Worm (Caenorhabditis elegans) whole organism, L4 larva: Measurements from ENCODE around the gene hlh-27.

ENCODE experiments used
- duxl-1 ChIP-seq: sonication (generic microtip); optimal IDR thresholded peaks from 2 replicates; lab custom pipeline; 2016; ENCODE audit warnings: mild to moderate bottlenecking, missing genetic modification characterization, moderate library complexity, missing compliant biosample characterization; ENCODE audit not compliant: poor library complexity
- dve-1 ChIP-seq: sonication (generic microtip); optimal IDR thresholded peaks from 2 replicates; lab custom pipeline; 2017; ENCODE audit warnings: antibody characterized with exemption, mild to moderate bottlenecking, missing genetic modification characterization, missing compliant biosample characterization; ENCODE audit not compliant: insufficient read depth
- hmg-1.1 ChIP-seq: fragments of 200-800 bp; sonication (Bioruptor generic); IDR thresholded peaks from 2 replicates; pipeline ENCODE4 v1.3.6; 2022; ENCODE audit warnings: missing genetic modification reagents, missing genetic modification characterization, missing compliant biosample characterization
- lin-15B ChIP-seq: fragments of 150-350 bp; sonication (generic microtip); optimal IDR thresholded peaks from 3 replicates; lab custom pipeline; 2014; ENCODE audit warnings: missing biosample characterization, missing genetic modification characterization
- nhr-111 ChIP-seq: fragments of 200-800 bp; sonication (Bioruptor generic); optimal IDR thresholded peaks from 2 replicates; lab custom pipeline; 2018; ENCODE audit warnings: mild to moderate bottlenecking, missing genetic modification characterization, missing compliant biosample characterization
- nhr-25 ChIP-seq: sonication (generic microtip); optimal IDR thresholded peaks from 2 replicates; lab custom pipeline; 2017; ENCODE audit warnings: missing genetic modification characterization, mild to moderate bottlenecking, missing compliant biosample characterization, antibody characterized with exemption, moderate library complexity, borderline replicate concordance; ENCODE audit not compliant: insufficient read depth
- nhr-28 ChIP-seq: fragments of 150-350 bp; optimal IDR thresholded peaks from 2 replicates; lab custom pipeline; 2014; ENCODE audit warnings: missing biosample characterization, missing genetic modification characterization
- nhr-48 ChIP-seq: sonication (generic microtip); optimal IDR thresholded peaks from 2 replicates; lab custom pipeline; 2016; ENCODE audit warnings: mild to moderate bottlenecking, missing genetic modification characterization, missing compliant biosample characterization
- nhr-77 ChIP-seq: fragments of 150-350 bp; optimal IDR thresholded peaks from 2 replicates; lab custom pipeline; 2014; ENCODE audit warnings: missing biosample characterization, missing genetic modification characterization
- pha-4 ChIP-seq, 2 experiments: fragments of 150-350 bp in 1 of 2; fragments of 200-800 bp in 1 of 2; sonication (Bioruptor generic) in 1 of 2; IDR thresholded peaks in 1 of 2; optimal IDR thresholded peaks in 1 of 2; 2 replicates each; pipeline versions ENCODE4 v1.3.6 to Lab custom; 2014 to 2022; ENCODE audit warnings: missing genetic modification characterization in 2 of 2, missing genetic modification reagents in 2 of 2, missing biosample characterization in 1 of 2, missing compliant biosample characterization in 1 of 2
- pqm-1 ChIP-seq: sonication (generic microtip); optimal IDR thresholded peaks from 2 replicates; lab custom pipeline; 2017; ENCODE audit warnings: missing biosample characterization, missing genetic modification characterization
- unc-39 ChIP-seq: sonication (generic microtip); optimal IDR thresholded peaks from 2 replicates; lab custom pipeline; 2017; ENCODE audit warnings: missing biosample characterization, missing genetic modification characterization
- ztf-11 ChIP-seq: fragments of 150-350 bp; optimal IDR thresholded peaks from 2 replicates; lab custom pipeline; 2014; ENCODE audit warnings: missing biosample characterization, missing genetic modification characterization

- TF ChIP-seq nhr-25 (tag; lab: Kevin White, UChicago), result no peak
- no peak for TF ChIP-seq nhr-77
- TF ChIP-seq nhr-28 (tag; lab: Kevin White, UChicago), result no peak
- TF ChIP-seq hmg-1.1, result no peak
- TF ChIP-seq dve-1 (tag; lab: Kevin White, UChicago), result no peak
- TF ChIP-seq nhr-111 (GFP tag; lab: Kevin White, UChicago), result no peak
- no peak for TF ChIP-seq lin-15B (tag; lab: Kevin White, UChicago)
- TF ChIP-seq ztf-11, result no peak
- TF ChIP-seq nhr-48 (tag; lab: Kevin White, UChicago), result no peak
- no peak for TF ChIP-seq unc-39 (tag; lab: Kevin White, UChicago)
- TF ChIP-seq pqm-1 (tag; lab: Kevin White, UChicago), result no peak
- no peak for TF ChIP-seq duxl-1 (tag; lab: Kevin White, UChicago)
- TF ChIP-seq pha-4 (GFP tag; IDR thresholded peaks at IDR 0.05; lab: Robert Waterston, UW), result no peak
- no peak for TF ChIP-seq pha-4 (tag; optimal IDR thresholded peaks at IDR 0.05; lab: Kevin White, UChicago)
Measured at ce11 chrII:5537078-5537477, 2.9 kb downstream of the hlh-27 start.
